Worm (Caenorhabditis elegans) whole organism, L4/young adult: ENCODE measurements around the gene sdz-36.
A peak's percentile ranks its signal among the peaks of the same experiment; 100 is the strongest.

Experiments used
- W03F9.2 ChIP-seq: fragments of 150-350 bp; optimal IDR thresholded peaks from 2 replicates; lab custom pipeline; 2014; ENCODE audit warnings: missing biosample characterization, missing genetic modification characterization
- dao-5 ChIP-seq: sonication (generic microtip); optimal IDR thresholded peaks from 2 replicates; lab custom pipeline; 2016; ENCODE audit warnings: missing genotype, missing genetic modification characterization, moderate library complexity, missing compliant biosample characterization

- TF ChIP-seq W03F9.2 (tag; lab: Kevin White, UChicago), result peak; percentile 49
- no peak for TF ChIP-seq dao-5 (tag; lab: Kevin White, UChicago)
Measured at ce11 chrIV:9677226-9677992, 13.3 kb upstream of the sdz-36 start.
